Fruit fly (Drosophila melanogaster) whole organism, embryonic: ENCODE measurements around the gene IntS6.

Source experiments
- Asciz ChIP-seq: fragments of 200-800 bp; sonication (Bioruptor generic); optimal IDR thresholded peaks from 2 replicates; lab custom pipeline; 2017; ENCODE audit warnings: missing biosample characterization, mild to moderate bottlenecking, missing genetic modification characterization, missing genetic modification reagents
- B-H1 ChIP-seq: fragments of 200-800 bp; sonication (Bioruptor generic); IDR thresholded peaks from 3 replicates; pipeline ENCODE4 v1.3.6; 2022; ENCODE audit warnings: missing biosample characterization, missing genetic modification characterization
- Bteb2 ChIP-seq: fragments of 200-800 bp; sonication (Bioruptor generic); optimal IDR thresholded peaks from 2 replicates; lab custom pipeline; 2016; ENCODE audit warnings: missing biosample characterization, missing genetic modification characterization
- CG10209 ChIP-seq: fragments of 200-800 bp; sonication (Bioruptor generic); optimal IDR thresholded peaks from 3 replicates; lab custom pipeline; 2017; ENCODE audit warnings: missing biosample characterization, mild to moderate bottlenecking, missing genetic modification characterization, missing genetic modification reagents
- CG10959 ChIP-seq: fragments of 200-800 bp; sonication (Bioruptor generic); IDR thresholded peaks from 2 replicates; pipeline ENCODE4 v1.3.6; 2022; ENCODE audit warnings: missing biosample characterization, missing genetic modification characterization
- CG11560 ChIP-seq: fragments of 200-800 bp; sonication (Bioruptor generic); IDR thresholded peaks from 3 replicates; pipeline ENCODE4 v1.3.6; 2022; ENCODE audit warnings: missing biosample characterization, missing genetic modification characterization
- CG11695 ChIP-seq: fragments of 200-800 bp; sonication (Bioruptor generic); IDR thresholded peaks from 3 replicates; pipeline ENCODE4 v1.3.6; 2022; ENCODE audit warnings: missing biosample characterization, missing genetic modification characterization
- CG12659 ChIP-seq: fragments of 200-800 bp; sonication (Bioruptor generic); optimal IDR thresholded peaks from 3 replicates; lab custom pipeline; 2017; ENCODE audit warnings: mild to moderate bottlenecking, missing biosample characterization, missing genetic modification reagents, missing genetic modification characterization
- CG12942 ChIP-seq: fragments of 200-800 bp; sonication (Bioruptor generic); optimal IDR thresholded peaks from 3 replicates; lab custom pipeline; 2016; ENCODE audit warnings: missing biosample characterization, missing genetic modification characterization
- CG13624 ChIP-seq: fragments of 200-800 bp; sonication (Bioruptor generic); optimal IDR thresholded peaks from 2 replicates; lab custom pipeline; 2016; ENCODE audit warnings: missing biosample characterization, missing genetic modification characterization
- CG13894 ChIP-seq: fragments of 200-800 bp; sonication (Bioruptor generic); optimal IDR thresholded peaks from 3 replicates; lab custom pipeline; 2018; ENCODE audit warnings: missing biosample characterization, mild to moderate bottlenecking, missing genetic modification characterization, moderate library complexity
- CG17328 ChIP-seq: fragments of 200-800 bp; sonication (Bioruptor generic); IDR thresholded peaks from 2 replicates; pipeline ENCODE4 v1.3.6; 2022; ENCODE audit warnings: missing biosample characterization, missing genetic modification characterization
- CG18619 ChIP-seq: fragments of 200-800 bp; sonication (Bioruptor generic); optimal IDR thresholded peaks from 3 replicates; lab custom pipeline; 2017; ENCODE audit warnings: missing biosample characterization, mild to moderate bottlenecking, missing genetic modification characterization
- CG2202 ChIP-seq: fragments of 200-800 bp; sonication (Bioruptor generic); optimal IDR thresholded peaks from 2 replicates; lab custom pipeline; 2018; ENCODE audit warnings: missing biosample characterization, mild to moderate bottlenecking, missing genetic modification characterization
- CG30020 ChIP-seq: fragments of 200-800 bp; optimal IDR thresholded peaks from 2 replicates; lab custom pipeline; 2019; ENCODE audit warnings: missing biosample characterization, mild to moderate bottlenecking, missing genetic modification characterization, moderate library complexity
- CG32532 ChIP-seq: fragments of 200-800 bp; sonication (Bioruptor generic); IDR thresholded peaks from 2 replicates; pipeline ENCODE4 v1.3.6; 2022; ENCODE audit warnings: missing biosample characterization, missing genetic modification characterization
- CG33213 ChIP-seq: fragments of 200-800 bp; sonication (Bioruptor generic); optimal IDR thresholded peaks from 3 replicates; lab custom pipeline; 2016; ENCODE audit warnings: missing biosample characterization, missing genetic modification characterization
- CG43689 ChIP-seq: fragments of 200-800 bp; sonication (Bioruptor generic); IDR thresholded peaks from 2 replicates; pipeline ENCODE4 v1.3.6; 2022; ENCODE audit warnings: missing biosample characterization, missing genetic modification characterization
- CG6175 ChIP-seq: fragments of 200-800 bp; sonication (Bioruptor generic); IDR thresholded peaks from 3 replicates; pipeline ENCODE4 v1.3.6; 2022; ENCODE audit warnings: missing biosample characterization, missing genetic modification characterization
- CG6683 ChIP-seq: fragments of 200-800 bp; sonication (Bioruptor generic); optimal IDR thresholded peaks from 2 replicates; lab custom pipeline; 2017; ENCODE audit warnings: missing biosample characterization, mild to moderate bottlenecking, missing genetic modification characterization, missing genetic modification reagents
- CoRest ChIP-seq: fragments of 200-800 bp; sonication (Bioruptor generic); optimal IDR thresholded peaks from 3 replicates; lab custom pipeline; 2018; ENCODE audit warnings: missing biosample characterization, mild to moderate bottlenecking, missing genetic modification characterization, moderate library complexity
- Dbx ChIP-seq: fragments of 200-800 bp; sonication (Bioruptor generic); IDR thresholded peaks from 3 replicates; pipeline ENCODE4 v1.3.6; 2022; ENCODE audit warnings: missing biosample characterization, missing genetic modification characterization
- Dref ChIP-seq: fragments of 200-800 bp; sonication (Bioruptor generic); IDR thresholded peaks from 2 replicates; pipeline ENCODE4 v1.3.6; 2022; ENCODE audit warnings: missing biosample characterization, missing genetic modification characterization
- E2f2 ChIP-seq: fragments of 200-800 bp; sonication (Bioruptor generic); IDR thresholded peaks from 2 replicates; pipeline ENCODE4 v1.3.6; 2022; ENCODE audit warnings: missing biosample characterization, missing genetic modification characterization
- Ets65A ChIP-seq: fragments of 200-800 bp; sonication (Bioruptor generic); peaks from one replicate; lab custom pipeline; 2016; ENCODE audit warnings: missing biosample characterization, missing genetic modification characterization
- Fer2 ChIP-seq: fragments of 200-800 bp; sonication (Bioruptor generic); optimal IDR thresholded peaks from 2 replicates; lab custom pipeline; 2018; ENCODE audit warnings: missing biosample characterization, mild to moderate bottlenecking, missing genetic modification characterization, moderate library complexity
- Gsc ChIP-seq: fragments of 200-800 bp; sonication (Bioruptor generic); IDR thresholded peaks from 2 replicates; pipeline ENCODE4 v1.3.6; 2022; ENCODE audit warnings: missing biosample characterization, missing genetic modification characterization
- Ravus ChIP-seq: fragments of 200-800 bp; sonication (Bioruptor generic); IDR thresholded peaks from 2 replicates; pipeline ENCODE4 v1.3.6; 2022; ENCODE audit warnings: missing biosample characterization, missing genetic modification characterization
- Sry-δ ChIP-seq: fragments of 200-800 bp; sonication (Bioruptor generic); optimal IDR thresholded peaks from 2 replicates; lab custom pipeline; 2016; ENCODE audit warnings: missing biosample characterization, missing genetic modification characterization
- Ssrp ChIP-seq: fragments of 200-800 bp; sonication (Bioruptor generic); optimal IDR thresholded peaks from 2 replicates; lab custom pipeline; 2018; ENCODE audit warnings: missing biosample characterization, mild to moderate bottlenecking, missing genetic modification characterization, moderate library complexity
- Vsx1 ChIP-seq: fragments of 200-800 bp; sonication (Bioruptor generic); optimal IDR thresholded peaks from 2 replicates; lab custom pipeline; 2017; ENCODE audit warnings: missing biosample characterization, mild to moderate bottlenecking, missing genetic modification characterization, missing genetic modification reagents
- ara ChIP-seq: fragments of 200-800 bp; sonication (Bioruptor generic); IDR thresholded peaks from 2 replicates; pipeline ENCODE4 v1.3.6; 2022; ENCODE audit warnings: missing biosample characterization, missing genetic modification characterization
- bowl ChIP-seq: fragments of 200-800 bp; sonication (Bioruptor generic); IDR thresholded peaks from 2 replicates; pipeline ENCODE4 v1.3.6; 2022; ENCODE audit warnings: missing biosample characterization, missing genetic modification characterization
- br ChIP-seq: fragments of >200 bp; optimal IDR thresholded peaks from 2 replicates; lab custom pipeline; 2017
- crc ChIP-seq: fragments of 200-800 bp; sonication (Bioruptor generic); optimal IDR thresholded peaks from 2 replicates; lab custom pipeline; 2016; ENCODE audit warnings: missing biosample characterization, missing genetic modification characterization
- disco-r ChIP-seq: fragments of 200-800 bp; sonication (Bioruptor generic); optimal IDR thresholded peaks from 2 replicates; lab custom pipeline; 2016; ENCODE audit warnings: missing biosample characterization, missing genetic modification characterization
- gfzf ChIP-seq: fragments of 200-800 bp; sonication (Bioruptor generic); optimal IDR thresholded peaks from 2 replicates; lab custom pipeline; 2016; ENCODE audit warnings: missing biosample characterization, mild to moderate bottlenecking, missing genetic modification characterization, moderate library complexity
- hbn ChIP-seq: fragments of 200-800 bp; sonication (Bioruptor generic); IDR thresholded peaks from 2 replicates; pipeline ENCODE4 v1.3.6; 2022; ENCODE audit warnings: missing biosample characterization, missing genetic modification characterization; ENCODE audit not compliant: partially characterized antibody
- her ChIP-seq: fragments of 200-800 bp; sonication (Bioruptor generic); optimal IDR thresholded peaks from 2 replicates; lab custom pipeline; 2016; ENCODE audit warnings: missing biosample characterization, missing genetic modification characterization
- jing ChIP-seq: fragments of 200-800 bp; sonication (Bioruptor generic); optimal IDR thresholded peaks from 2 replicates; lab custom pipeline; 2018; ENCODE audit warnings: missing biosample characterization, mild to moderate bottlenecking, missing genetic modification characterization
- kni ChIP-seq: fragments of 200-800 bp; sonication (Bioruptor generic); optimal IDR thresholded peaks from 3 replicates; lab custom pipeline; 2017; ENCODE audit warnings: mild to moderate bottlenecking, missing biosample characterization, missing genetic modification reagents, missing genetic modification characterization
- mld ChIP-seq: fragments of 200-800 bp; sonication (Bioruptor generic); IDR thresholded peaks from 3 replicates; pipeline ENCODE4 v1.3.6; 2022; ENCODE audit warnings: missing biosample characterization, missing genetic modification characterization; ENCODE audit not compliant: partially characterized antibody
- ro ChIP-seq: fragments of 200-800 bp; sonication (Bioruptor generic); IDR thresholded peaks from 2 replicates; pipeline ENCODE4 v1.3.6; 2022; ENCODE audit warnings: missing biosample characterization, missing genetic modification characterization
- sc ChIP-seq, 3 experiments: fragments of >200 bp in 2 of 3; fragments of 200-800 bp in 1 of 3; sonication (Bioruptor generic) in 1 of 3; optimal IDR thresholded peaks; 2 replicates in 2 of 3; 3 replicates in 1 of 3; lab custom pipeline; 2017; ENCODE audit warnings: mild to moderate bottlenecking in 1 of 3, missing biosample characterization in 1 of 3, missing genetic modification characterization in 1 of 3, missing genetic modification reagents in 1 of 3
- shn ChIP-seq: fragments of 200-800 bp; sonication (Bioruptor generic); optimal IDR thresholded peaks from 3 replicates; lab custom pipeline; 2016; ENCODE audit warnings: missing biosample characterization, missing genetic modification characterization
- slp2 ChIP-seq: fragments of 200-800 bp; sonication (Bioruptor generic); optimal IDR thresholded peaks from 2 replicates; lab custom pipeline; 2016; ENCODE audit warnings: missing biosample characterization, missing genetic modification characterization
- stc ChIP-seq: fragments of 200-800 bp; sonication (Bioruptor generic); IDR thresholded peaks from 2 replicates; pipeline ENCODE4 v1.3.6; 2022; ENCODE audit warnings: missing biosample characterization, missing genetic modification characterization
- stwl ChIP-seq: fragments of 200-800 bp; sonication (Bioruptor generic); optimal IDR thresholded peaks from 3 replicates; lab custom pipeline; 2018; ENCODE audit warnings: missing biosample characterization, mild to moderate bottlenecking, missing genetic modification characterization, moderate library complexity
- trh ChIP-seq: fragments of 200-800 bp; sonication (Bioruptor generic); optimal IDR thresholded peaks from 2 replicates; lab custom pipeline; 2016; ENCODE audit warnings: missing biosample characterization, missing genetic modification characterization
- unc-4 ChIP-seq: fragments of 200-800 bp; sonication (Bioruptor generic); IDR thresholded peaks from 2 replicates; pipeline ENCODE4 v1.3.6; 2022; ENCODE audit warnings: missing biosample characterization, missing genetic modification characterization; ENCODE audit not compliant: partially characterized antibody
- usp ChIP-seq: fragments of >200 bp; optimal IDR thresholded peaks from 2 replicates; lab custom pipeline; 2017; ENCODE audit warnings: missing biosample characterization, missing genetic modification characterization
- wek ChIP-seq: fragments of 200-800 bp; sonication (Bioruptor generic); optimal IDR thresholded peaks from 3 replicates; lab custom pipeline; 2018; ENCODE audit warnings: missing biosample characterization, mild to moderate bottlenecking, missing genetic modification characterization, moderate library complexity
- z ChIP-seq: fragments of 200-800 bp; sonication (Bioruptor generic); IDR thresholded peaks from 3 replicates; pipeline ENCODE4 v1.3.6; 2022; ENCODE audit warnings: missing biosample characterization, missing genetic modification characterization

Gene IntS6

dm6 chrX:5695035-5695434 is 52.0 kb downstream of the IntS6 start, which contains the start of gene CG3149 (continued):
- TF ChIP-seq CG30020 (tag; lab: Kevin White, UChicago) = no peak
- no peak for TF ChIP-seq CG13894
- TF ChIP-seq CG10209 (GFP tag; lab: Kevin White, UChicago) = no peak
- peak; percentile 53 for TF ChIP-seq Sry-δ (GFP tag; lab: Kevin White, UChicago)
- no peak for TF ChIP-seq sc (optimal IDR thresholded peaks at IDR 0.05; lab: Kevin White, UChicago)
- no peak for TF ChIP-seq sc (GFP tag; optimal IDR thresholded peaks at IDR 0.05; lab: Kevin White, UChicago)
- no peak for TF ChIP-seq CG18619 (GFP tag; lab: Kevin White, UChicago)
- peak; percentile 45 for TF ChIP-seq hbn
- TF ChIP-seq Dref = peak; percentile 81
- peak; percentile 25 for TF ChIP-seq stwl (tag; lab: Kevin White, UChicago)
- no peak for TF ChIP-seq Dbx
- no peak for TF ChIP-seq Ssrp (tag; lab: Kevin White, UChicago)
- TF ChIP-seq z = no peak
- no peak for TF ChIP-seq CG10959 (GFP tag; lab: Robert Waterston, UW)
- no peak for TF ChIP-seq bowl
- TF ChIP-seq stc (GFP tag; lab: Robert Waterston, UW) = no peak
- no peak for TF ChIP-seq CG33213 (GFP tag; lab: Kevin White, UChicago)
- TF ChIP-seq CG11695 (GFP tag; lab: Robert Waterston, UW) = no peak
- no peak for TF ChIP-seq CG32532 (GFP tag; lab: Robert Waterston, UW)
- TF ChIP-seq CG43689 (GFP tag; lab: Robert Waterston, UW) = no peak
- no peak for TF ChIP-seq slp2
- no peak for TF ChIP-seq ro (GFP tag; lab: Robert Waterston, UW)
- TF ChIP-seq kni (GFP tag; lab: Kevin White, UChicago) = no peak
- TF ChIP-seq ara = no peak
- TF ChIP-seq shn = no peak
- TF ChIP-seq CG13624 = no peak
- TF ChIP-seq Ravus (GFP tag; lab: Robert Waterston, UW) = no peak
- TF ChIP-seq CG12659 (GFP tag; lab: Kevin White, UChicago) = no peak
- peak; percentile 14 for TF ChIP-seq gfzf (GFP tag; lab: Kevin White, UChicago)
- no peak for TF ChIP-seq CG6175 (GFP tag; lab: Robert Waterston, UW)
- TF ChIP-seq CG17328 (GFP tag; lab: Robert Waterston, UW) = no peak
- no peak for TF ChIP-seq Fer2 (tag; lab: Kevin White, UChicago)
- TF ChIP-seq usp (GFP tag; lab: Kevin White, UChicago) = no peak
- TF ChIP-seq CG6683 (GFP tag; lab: Kevin White, UChicago) = no peak
- TF ChIP-seq Vsx1 (GFP tag; lab: Kevin White, UChicago) = no peak
- peak; percentile 83 for TF ChIP-seq mld (GFP tag; lab: Robert Waterston, UW)
- TF ChIP-seq br (lab: Kevin White, UChicago) = no peak
- no peak for TF ChIP-seq B-H1 (GFP tag; lab: Robert Waterston, UW)
- peak; percentile 89 for TF ChIP-seq E2f2
- no peak for TF ChIP-seq jing
- no peak for TF ChIP-seq Ets65A (GFP tag; lab: Kevin White, UChicago)
- no peak for TF ChIP-seq CG12942 (GFP tag; lab: Kevin White, UChicago)
- no peak for TF ChIP-seq CG2202 (tag; lab: Kevin White, UChicago)
- no peak for TF ChIP-seq crc (GFP tag; lab: Kevin White, UChicago)
- TF ChIP-seq her (GFP tag; lab: Kevin White, UChicago) = no peak
- no peak for TF ChIP-seq Gsc (GFP tag; lab: Robert Waterston, UW)
- no peak for TF ChIP-seq wek (GFP tag; lab: Kevin White, UChicago)
- no peak for TF ChIP-seq trh
- peak; percentile 71 for TF ChIP-seq unc-4 (GFP tag; lab: Robert Waterston, UW)
- no peak for TF ChIP-seq CoRest (tag; lab: Kevin White, UChicago)
- no peak for TF ChIP-seq CG11560 (tag; lab: Robert Waterston, UW)
- TF ChIP-seq Asciz (GFP tag; lab: Kevin White, UChicago) = no peak
- TF ChIP-seq Bteb2 (GFP tag; lab: Kevin White, UChicago) = no peak
- TF ChIP-seq disco-r = no peak
